Fruit fly (Drosophila melanogaster): Measurements from ENCODE around the gene GC1.

The GC1 gene

dm6 chr3R:11974631-11975030 lies 7.1 kb downstream of the GC1 start, which contains the start of gene Tango9 (continued):
- no peak for TF ChIP-seq CG11247 (GFP tag; IDR thresholded peaks at IDR 0.05)
- TF ChIP-seq tap (tag; optimal IDR thresholded peaks at IDR 0.05): no peak
- TF ChIP-seq CG3281 (GFP tag; optimal IDR thresholded peaks at IDR 0.05): no peak
- no peak for TF ChIP-seq CG14050 (GFP tag; IDR thresholded peaks at IDR 0.05)
- TF ChIP-seq CG4360 (GFP tag; IDR thresholded peaks at IDR 0.05): no peak
- TF ChIP-seq CG6765 (GFP tag; optimal IDR thresholded peaks at IDR 0.05): no peak
- TF ChIP-seq CG6813 (GFP tag; optimal IDR thresholded peaks at IDR 0.05): no peak
- no peak for TF ChIP-seq mirr (GFP tag; optimal IDR thresholded peaks at IDR 0.05)
- no peak for TF ChIP-seq CG7357 (GFP tag; IDR thresholded peaks at IDR 0.05)
- TF ChIP-seq CG2120 (GFP tag; optimal IDR thresholded peaks at IDR 0.05): peak; percentile 14
- TF ChIP-seq CoRest (tag; optimal IDR thresholded peaks at IDR 0.05): peak; percentile 30
- TF ChIP-seq Dad (GFP tag; optimal IDR thresholded peaks at IDR 0.05): no peak
- no peak for TF ChIP-seq ara (GFP tag; IDR thresholded peaks at IDR 0.05)
- TF ChIP-seq CG8089 (GFP tag; optimal IDR thresholded peaks at IDR 0.05): no peak
- no peak for TF ChIP-seq Asciz (GFP tag; optimal IDR thresholded peaks at IDR 0.05)
- TF ChIP-seq slou (GFP tag; optimal IDR thresholded peaks at IDR 0.05): no peak
- no peak for TF ChIP-seq CG11696 (GFP tag; IDR thresholded peaks at IDR 0.05)
- peak; percentile 90 for TF ChIP-seq Dp (GFP tag; optimal IDR thresholded peaks at IDR 0.05)
- peak; percentile 88 for TF ChIP-seq Ets97D (GFP tag; optimal IDR thresholded peaks at IDR 0.05)
- no peak for TF ChIP-seq dmrt99B (tag; optimal IDR thresholded peaks at IDR 0.05)
- no peak for TF ChIP-seq CG18476 (GFP tag; optimal IDR thresholded peaks at IDR 0.05)
- TF ChIP-seq CG17361 (GFP tag; IDR thresholded peaks at IDR 0.05): 0 out of 3 replicates have a peak, but pooled peaks have one; percentile 11
- TF ChIP-seq emc (GFP tag; optimal IDR thresholded peaks at IDR 0.05): no peak
- no peak for TF ChIP-seq CG9817 (tag; optimal IDR thresholded peaks at IDR 0.05)
- peak; percentile 55 for TF ChIP-seq Sin3A (optimal IDR thresholded peaks at IDR 0.05)
- no peak for TF ChIP-seq CG4328 (GFP tag; optimal IDR thresholded peaks at IDR 0.05)
- no peak for TF ChIP-seq tna (GFP tag; IDR thresholded peaks at IDR 0.05; ENCODE audit: partially characterized antibody)
- TF ChIP-seq da (GFP tag; optimal IDR thresholded peaks at IDR 0.05): no peak
- no peak for TF ChIP-seq Hr3 (GFP tag; optimal IDR thresholded peaks at IDR 0.05)
- no peak for TF ChIP-seq Hr51 (GFP tag; optimal IDR thresholded peaks at IDR 0.05)
- no peak for TF ChIP-seq gce (GFP tag; IDR thresholded peaks at IDR 0.05)
- TF ChIP-seq CG5245 (GFP tag; optimal IDR thresholded peaks at IDR 0.05): no peak
- TF ChIP-seq Doc2 (GFP tag; IDR thresholded peaks at IDR 0.05): no peak
- TF ChIP-seq Adf1 (GFP tag; IDR thresholded peaks at IDR 0.05): no peak
- no peak for TF ChIP-seq lilli (GFP tag; optimal IDR thresholded peaks at IDR 0.05)
- no peak for TF ChIP-seq lab (GFP tag; optimal IDR thresholded peaks at IDR 0.05)
- TF ChIP-seq salm (tag; optimal IDR thresholded peaks at IDR 0.05): no peak
- TF ChIP-seq pnt (GFP tag; optimal IDR thresholded peaks at IDR 0.05): no peak
- no peak for TF ChIP-seq Sox100B (GFP tag; optimal IDR thresholded peaks at IDR 0.05)
- TF ChIP-seq CTCF (GFP tag; optimal IDR thresholded peaks at IDR 0.05): no peak
- TF ChIP-seq Camta (GFP tag; optimal IDR thresholded peaks at IDR 0.05): no peak
- no peak for TF ChIP-seq Vsx1 (GFP tag; optimal IDR thresholded peaks at IDR 0.05)
- no peak for TF ChIP-seq MTF-1 (GFP tag; optimal IDR thresholded peaks at IDR 0.05; ENCODE audit: borderline replicate concordance)
- no peak for TF ChIP-seq Lpt (GFP tag; optimal IDR thresholded peaks at IDR 0.05)
- TF ChIP-seq Gug (GFP tag; IDR thresholded peaks at IDR 0.05): no peak
- TF ChIP-seq ato (GFP tag; IDR thresholded peaks at IDR 0.05; ENCODE audit: partially characterized antibody): no peak
- TF ChIP-seq CG31441 (GFP tag; IDR thresholded peaks at IDR 0.05): no peak
- no peak for TF ChIP-seq vfl (GFP tag; optimal IDR thresholded peaks at IDR 0.05)
- peak; percentile 84 for TF ChIP-seq sens (GFP tag)
- no peak for TF ChIP-seq CG18619 (GFP tag; optimal IDR thresholded peaks at IDR 0.05)
- TF ChIP-seq CG4404 (GFP tag; IDR thresholded peaks at IDR 0.05): no peak
- TF ChIP-seq cad (GFP tag; optimal IDR thresholded peaks at IDR 0.05): no peak
- TF ChIP-seq onecut (GFP tag; IDR thresholded peaks at IDR 0.05): no peak
- peak; percentile 61 for TF ChIP-seq Myb (GFP tag; optimal IDR thresholded peaks at IDR 0.05)
